Worm (Caenorhabditis elegans) whole organism, L2 larva: ENCODE measurements around the gene C31E10.5.

Experiments
- C34F6.9 ChIP-seq: fragments of 150-350 bp; optimal IDR thresholded peaks from 2 replicates; lab custom pipeline; 2014; ENCODE audit warnings: missing biosample characterization, missing genetic modification characterization
- F13H6.1 ChIP-seq: sonication (generic microtip); optimal IDR thresholded peaks from 2 replicates; lab custom pipeline; 2016; ENCODE audit warnings: missing genetic modification characterization, missing compliant biosample characterization
- R02D3.7 ChIP-seq: fragments of 150-350 bp; optimal IDR thresholded peaks from 2 replicates; lab custom pipeline; 2014; ENCODE audit warnings: missing biosample characterization, missing genetic modification characterization
- ZK546.5 ChIP-seq: sonication (generic microtip); optimal IDR thresholded peaks from 2 replicates; lab custom pipeline; 2017; ENCODE audit warnings: missing biosample characterization, missing genetic modification characterization
- alr-1 ChIP-seq: fragments of 150-350 bp; optimal IDR thresholded peaks from 2 replicates; lab custom pipeline; 2014; ENCODE audit warnings: missing biosample characterization, missing genetic modification characterization
- ama-1 ChIP-seq: fragments of 150-350 bp; optimal IDR thresholded peaks from 2 replicates; lab custom pipeline; 2018; ENCODE audit warnings: inconsistent platforms
- dmd-4 ChIP-seq: sonication (generic microtip); optimal IDR thresholded peaks from 2 replicates; lab custom pipeline; 2017; ENCODE audit warnings: missing biosample characterization, missing genetic modification characterization
- egl-27 ChIP-seq: sonication (generic microtip); optimal IDR thresholded peaks from 3 replicates; lab custom pipeline; 2017; ENCODE audit warnings: missing biosample characterization, missing genetic modification reagents, missing genetic modification characterization
- elt-1 ChIP-seq: fragments of 150-350 bp; optimal IDR thresholded peaks from 2 replicates; lab custom pipeline; 2014; ENCODE audit warnings: missing biosample characterization, missing genetic modification characterization
- elt-3 ChIP-seq: sonication (generic microtip); optimal IDR thresholded peaks from 2 replicates; lab custom pipeline; 2017; ENCODE audit warnings: missing biosample characterization, missing genetic modification characterization
- fos-1 ChIP-seq: fragments of 150-350 bp; optimal IDR thresholded peaks from 2 replicates; lab custom pipeline; 2014; ENCODE audit warnings: missing biosample characterization, missing genetic modification characterization
- gmeb-1 ChIP-seq: fragments of 150-350 bp; optimal IDR thresholded peaks from 2 replicates; lab custom pipeline; 2014; ENCODE audit warnings: missing biosample characterization, missing genetic modification characterization
- lin-11 ChIP-seq: fragments of 150-350 bp; sonication (generic microtip); optimal IDR thresholded peaks from 2 replicates; lab custom pipeline; 2014; ENCODE audit warnings: missing biosample characterization, missing genetic modification characterization, inconsistent platforms, mixed read lengths
- lsy-2 ChIP-seq, 2 experiments: fragments of 150-350 bp in 1 of 2; sonication (generic microtip) in 1 of 2; optimal IDR thresholded peaks; 2 replicates each; lab custom pipeline; 2014 to 2017; ENCODE audit warnings: missing biosample characterization in 2 of 2, missing genetic modification characterization in 2 of 2
- mab-5 ChIP-seq: fragments of 150-350 bp; optimal IDR thresholded peaks from 2 replicates; lab custom pipeline; 2014; ENCODE audit warnings: missing biosample characterization, missing genetic modification characterization
- mbf-1 ChIP-seq: sonication (generic microtip); optimal IDR thresholded peaks from 2 replicates; lab custom pipeline; 2017; ENCODE audit warnings: missing biosample characterization, missing genetic modification characterization
- nhr-10 ChIP-seq: sonication (generic microtip); optimal IDR thresholded peaks from 2 replicates; lab custom pipeline; 2017; ENCODE audit warnings: missing biosample characterization, missing genetic modification characterization
- nhr-129 ChIP-seq: fragments of 150-350 bp; optimal IDR thresholded peaks from 2 replicates; lab custom pipeline; 2014; ENCODE audit warnings: missing biosample characterization, missing genetic modification characterization
- nhr-25 ChIP-seq: fragments of 150-350 bp; sonication (generic microtip); optimal IDR thresholded peaks from 3 replicates; lab custom pipeline; 2014; ENCODE audit warnings: missing biosample characterization, missing genetic modification characterization
- nhr-6 ChIP-seq: fragments of 150-350 bp; optimal IDR thresholded peaks from 2 replicates; lab custom pipeline; 2014; ENCODE audit warnings: missing biosample characterization, missing genetic modification characterization
- peb-1 ChIP-seq: fragments of 150-350 bp; optimal IDR thresholded peaks from 2 replicates; lab custom pipeline; 2014; ENCODE audit warnings: missing biosample characterization, missing genetic modification characterization
- sem-4 ChIP-seq: fragments of 150-350 bp; optimal IDR thresholded peaks from 2 replicates; lab custom pipeline; 2014; ENCODE audit warnings: missing biosample characterization, missing genetic modification reagents, missing genetic modification characterization
- skn-1 ChIP-seq: sonication (generic microtip); optimal IDR thresholded peaks from 2 replicates; lab custom pipeline; 2017; ENCODE audit warnings: missing biosample characterization, missing genetic modification characterization
- sma-9 ChIP-seq, 2 experiments: fragments of 150-350 bp in 1 of 2; sonication (generic microtip) in 1 of 2; optimal IDR thresholded peaks; 2 replicates each; lab custom pipeline; 2014 to 2016; ENCODE audit warnings: missing genetic modification characterization in 2 of 2, mild to moderate bottlenecking in 1 of 2, missing biosample characterization in 1 of 2, missing compliant biosample characterization in 1 of 2, missing genetic modification reagents in 1 of 2, moderate library complexity in 1 of 2
- snpc-4 ChIP-seq: fragments of 150-350 bp; optimal IDR thresholded peaks from 2 replicates; lab custom pipeline; 2014; ENCODE audit warnings: missing biosample characterization, missing genetic modification characterization
- unc-39 ChIP-seq: fragments of 150-350 bp; optimal IDR thresholded peaks from 2 replicates; lab custom pipeline; 2014; ENCODE audit warnings: missing biosample characterization, missing genetic modification characterization
- unc-55 ChIP-seq: fragments of 150-350 bp; sonication (generic microtip); optimal IDR thresholded peaks from 3 replicates; lab custom pipeline; 2014; ENCODE audit warnings: missing biosample characterization, missing genetic modification reagents, missing genetic modification characterization
- unc-62 ChIP-seq: fragments of 150-350 bp; optimal IDR thresholded peaks from 2 replicates; lab custom pipeline; 2014; ENCODE audit warnings: missing biosample characterization, missing genetic modification reagents, missing genetic modification characterization
- zag-1 ChIP-seq: fragments of 150-350 bp; optimal IDR thresholded peaks from 2 replicates; lab custom pipeline; 2014; ENCODE audit warnings: missing biosample characterization, missing genetic modification characterization
- ztf-1 ChIP-seq: fragments of 200-800 bp; sonication (Bioruptor generic); conservative IDR thresholded peaks from 2 replicates; pipeline ENCODE4 v1.3.6; 2022; ENCODE audit warnings: missing genetic modification characterization, missing compliant biosample characterization
- ztf-11 ChIP-seq: sonication (generic microtip); optimal IDR thresholded peaks from 2 replicates; lab custom pipeline; 2017; ENCODE audit warnings: missing biosample characterization, missing genetic modification characterization
- ztf-4 ChIP-seq: fragments of 150-350 bp; optimal IDR thresholded peaks from 2 replicates; lab custom pipeline; 2014; ENCODE audit warnings: missing biosample characterization, missing genetic modification characterization

C31E10.5 gene

ce11 chrX:13968292-13968691, 27.3 kb downstream of the C31E10.5 start, which contains the start of gene pqn-39:
Gene pqn-39, minus strand, starts transcription at chrX:13968676.
- TF ChIP-seq unc-55 (GFP tag; lab: Kevin White, UChicago), result no peak
- TF ChIP-seq nhr-129 (tag; lab: Kevin White, UChicago), result no peak

ce11 chrX:13963203-13963602, 32.4 kb downstream of the C31E10.5 start, which contains the start of gene F48F7.3:
Gene F48F7.3, plus strand, starts transcription at chrX:13963503.
- no peak for TF ChIP-seq skn-1 (tag; lab: Kevin White, UChicago)
- no peak for TF ChIP-seq nhr-25 (tag; lab: Kevin White, UChicago)
- TF ChIP-seq mbf-1 (tag; lab: Kevin White, UChicago), result no peak
- TF ChIP-seq ZK546.5 (tag; lab: Kevin White, UChicago), result no peak
- TF ChIP-seq gmeb-1 (tag; lab: Kevin White, UChicago), result no peak
- no peak for TF ChIP-seq alr-1 (tag; lab: Kevin White, UChicago)
- no peak for TF ChIP-seq unc-39 (tag; lab: Kevin White, UChicago)
- TF ChIP-seq R02D3.7 (tag; lab: Kevin White, UChicago), result no peak
- no peak for TF ChIP-seq lsy-2 (tag; optimal IDR thresholded peaks at IDR 0.05; lab: Kevin White, UChicago)

- no peak for TF ChIP-seq R02D3.7 (tag; lab: Kevin White, UChicago)
- no peak for TF ChIP-seq egl-27 (tag; lab: Kevin White, UChicago)
- TF ChIP-seq dmd-4, result no peak
- no peak for TF ChIP-seq elt-3 (tag; lab: Kevin White, UChicago)
These were observed 35.8 kb downstream of the C31E10.5 start, which contains the start of gene syx-2 for ce11 chrX:13959849-13960248. Gene syx-2, plus strand, starts transcription at chrX:13960149.

ce11 chrX:13959383-13959782, 36.3 kb downstream of the C31E10.5 start:
- TF ChIP-seq nhr-129 (tag; lab: Kevin White, UChicago) (no peak), fos-1 (peak; percentile 70)

DNA sequence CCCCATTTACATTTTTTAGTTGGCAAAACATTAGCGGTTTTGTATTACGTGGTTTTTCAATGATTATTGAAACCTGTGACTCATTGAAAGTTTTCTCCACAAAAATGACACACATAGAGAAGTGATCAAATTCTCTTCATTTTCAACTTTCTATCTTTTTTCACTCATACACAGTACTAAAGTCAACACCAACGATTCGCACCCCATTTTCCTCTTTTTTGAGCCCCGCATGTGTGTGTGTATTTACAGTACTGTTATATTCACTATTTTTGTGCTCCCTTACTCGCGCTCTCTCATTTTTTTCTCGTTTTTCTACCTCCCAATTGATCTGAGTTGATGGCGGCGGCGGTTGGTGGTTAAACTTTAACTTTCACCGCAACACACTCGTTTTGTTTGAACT, 37.2 kb downstream of the C31E10.5 start:
- TF ChIP-seq F13H6.1 (tag; lab: Kevin White, UChicago) (peak; percentile 56), C34F6.9 (tag; lab: Kevin White, UChicago) (no peak), R02D3.7 (tag; lab: Kevin White, UChicago) (no peak), peb-1 (tag; lab: Kevin White, UChicago) (no peak), ztf-1 (GFP tag; lab: Robert Waterston, UW) (no peak), nhr-129 (tag; lab: Kevin White, UChicago) (peak; percentile 9), nhr-6 (no peak)
- TF ChIP-seq, all 48 proteins: peak for 2

- TF ChIP-seq ztf-11 (tag; lab: Kevin White, UChicago) (no peak), dmd-4 (no peak), elt-3 (tag; lab: Kevin White, UChicago) (no peak), mab-5 (tag; lab: Kevin White, UChicago) (no peak), sem-4 (tag; lab: Kevin White, UChicago) (no peak), alr-1 (tag; lab: Kevin White, UChicago) (no peak), unc-62 (GFP tag; lab: Kevin White, UChicago) (no peak), C34F6.9 (tag; lab: Kevin White, UChicago) (no peak), nhr-10 (tag; lab: Kevin White, UChicago) (no peak), fos-1 (no peak), lin-11 (no peak), ztf-4 (tag; lab: Kevin White, UChicago) (no peak), snpc-4 (tag; lab: Kevin White, UChicago) (no peak), sma-9 (GFP tag; optimal IDR thresholded peaks at IDR 0.05; lab: Kevin White, UChicago) (no peak), sma-9 (tag; optimal IDR thresholded peaks at IDR 0.05; lab: Kevin White, UChicago) (no peak), elt-1 (tag; lab: Kevin White, UChicago) (no peak), zag-1 (tag; lab: Kevin White, UChicago) (no peak), ama-1 (lab: Kevin White, UChicago) (no peak), F13H6.1 (tag; lab: Kevin White, UChicago) (no peak)
These were observed 43.3 kb downstream of the C31E10.5 start for ce11 chrX:13952347-13952746.
